Worm (Caenorhabditis elegans) whole organism, L4/young adult: ENCODE measurements around the gene B0035.13.

Experiments
- W03F9.2 ChIP-seq: fragments of 150-350 bp; optimal IDR thresholded peaks from 2 replicates; lab custom pipeline; 2014; ENCODE audit warnings: missing biosample characterization, missing genetic modification characterization
- dao-5 ChIP-seq: sonication (generic microtip); optimal IDR thresholded peaks from 2 replicates; lab custom pipeline; 2016; ENCODE audit warnings: missing genotype, missing genetic modification characterization, moderate library complexity, missing compliant biosample characterization
- him-1 ChIP-seq: sonication (generic microtip); optimal IDR thresholded peaks from 2 replicates; lab custom pipeline; 2016; ENCODE audit warnings: missing genotype, missing genetic modification reagents, missing genetic modification characterization, missing compliant biosample characterization

DNA sequence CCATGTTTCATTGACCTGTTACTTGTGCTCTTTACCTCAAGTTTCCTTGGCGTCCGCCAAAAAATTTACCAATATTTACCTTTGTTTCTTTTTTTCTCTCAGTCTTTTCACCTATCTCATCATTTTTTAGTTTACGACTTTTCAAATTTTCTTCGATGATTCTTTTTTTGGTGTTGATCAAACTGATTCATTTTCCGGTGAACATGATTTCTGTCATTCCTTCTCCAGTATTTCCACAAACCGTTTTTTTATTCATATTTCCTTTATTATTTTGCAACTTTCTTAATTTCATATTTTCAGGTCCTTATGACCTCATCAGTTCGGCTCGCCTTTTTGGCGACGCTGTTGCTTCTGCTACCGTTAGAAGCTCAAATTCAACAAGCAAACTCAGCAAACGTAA is 19.0 kb downstream of the B0035.13 start, which contains the start of gene F54D1.6:
- TF ChIP-seq W03F9.2, result no peak
- no peak for TF ChIP-seq dao-5 (tag; lab: Kevin White, UChicago)
- no peak for TF ChIP-seq him-1 (tag; lab: Kevin White, UChicago)
